Worm (Caenorhabditis elegans) whole organism, L1 larva: ENCODE measurements around the gene T23B7.2.
A peak's percentile ranks its signal among the peaks of the same experiment; 100 is the strongest.

ENCODE experiments used
- C04F5.9 ChIP-seq: sonication (generic microtip); optimal IDR thresholded peaks from 2 replicates; lab custom pipeline; 2016; ENCODE audit warnings: missing genetic modification characterization, missing compliant biosample characterization
- C16A3.4 ChIP-seq: fragments of 150-350 bp; optimal IDR thresholded peaks from 2 replicates; lab custom pipeline; 2014; ENCODE audit warnings: missing biosample characterization, missing genetic modification characterization
- F16B12.6 ChIP-seq: fragments of 150-350 bp; optimal IDR thresholded peaks from 2 replicates; lab custom pipeline; 2014; ENCODE audit warnings: missing biosample characterization, missing genetic modification characterization
- aly-2 ChIP-seq: fragments of 150-350 bp; optimal IDR thresholded peaks from 2 replicates; lab custom pipeline; 2014; ENCODE audit warnings: missing biosample characterization, missing genetic modification characterization
- ceh-63 ChIP-seq: fragments of 200-800 bp; sonication (Bioruptor generic); optimal IDR thresholded peaks from 2 replicates; lab custom pipeline; 2018; ENCODE audit warnings: mild to moderate bottlenecking, missing genetic modification characterization, missing compliant biosample characterization
- ceh-8 ChIP-seq: fragments of 200-800 bp; sonication (Bioruptor generic); optimal IDR thresholded peaks from 2 replicates; lab custom pipeline; 2018; ENCODE audit warnings: mild to moderate bottlenecking, missing genetic modification characterization, moderate library complexity, missing compliant biosample characterization
- ceh-82 ChIP-seq, 3 experiments: fragments of 150-350 bp in 1 of 3; sonication (generic microtip) in 2 of 3; optimal IDR thresholded peaks; 2 replicates each; lab custom pipeline; 2014 to 2017; ENCODE audit warnings: missing biosample characterization in 3 of 3, missing genetic modification characterization in 3 of 3
- ceh-88 ChIP-seq: fragments of 200-800 bp; sonication (Bioruptor generic); IDR thresholded peaks from 2 replicates; pipeline ENCODE4 v1.3.6; 2022; ENCODE audit warnings: missing genetic modification characterization, missing compliant biosample characterization
- ceh-90 ChIP-seq: sonication (generic microtip); optimal IDR thresholded peaks from 2 replicates; lab custom pipeline; 2016; ENCODE audit warnings: missing genetic modification characterization, missing compliant biosample characterization
- ces-1 ChIP-seq: fragments of 150-350 bp; optimal IDR thresholded peaks from 2 replicates; lab custom pipeline; 2014; ENCODE audit warnings: missing biosample characterization, missing genetic modification reagents, missing genetic modification characterization
- dsc-1 ChIP-seq: sonication (generic microtip); optimal IDR thresholded peaks from 2 replicates; lab custom pipeline; 2016; ENCODE audit warnings: mild to moderate bottlenecking, missing genetic modification characterization, missing compliant biosample characterization
- efl-3 ChIP-seq: fragments of 200-800 bp; sonication (Bioruptor generic); optimal IDR thresholded peaks from 2 replicates; lab custom pipeline; 2018; ENCODE audit warnings: mild to moderate bottlenecking, missing genetic modification characterization, missing compliant biosample characterization
- egl-27 ChIP-seq, 2 experiments: fragments of 150-350 bp in 1 of 2; sonication (generic microtip); optimal IDR thresholded peaks; 3 replicates each; lab custom pipeline; 2017 to 2018; ENCODE audit warnings: missing biosample characterization in 2 of 2, missing genetic modification characterization in 2 of 2, missing genetic modification reagents in 2 of 2
- elt-2 ChIP-seq: sonication (generic microtip); optimal IDR thresholded peaks from 2 replicates; lab custom pipeline; 2016; ENCODE audit warnings: missing genetic modification characterization, mild to moderate bottlenecking, inconsistent platforms, missing compliant biosample characterization, missing genetic modification reagents
- elt-3 ChIP-seq, 6 experiments: fragments of 150-350 bp in 1 of 6; sonication (generic microtip); optimal IDR thresholded peaks; 2 replicates each; lab custom pipeline; 2017 to 2018; ENCODE audit warnings: missing biosample characterization in 6 of 6, missing genetic modification characterization in 6 of 6, inconsistent platforms in 1 of 6
- fkh-10 ChIP-seq: sonication (generic microtip); optimal IDR thresholded peaks from 2 replicates; lab custom pipeline; 2017; ENCODE audit warnings: missing biosample characterization, missing genetic modification reagents, missing genetic modification characterization
- fkh-4 ChIP-seq: sonication (generic microtip); optimal IDR thresholded peaks from 2 replicates; lab custom pipeline; 2016; ENCODE audit warnings: missing compliant biosample characterization, missing genetic modification characterization, borderline replicate concordance
- fkh-8 ChIP-seq: sonication (generic microtip); optimal IDR thresholded peaks from 2 replicates; lab custom pipeline; 2016; ENCODE audit warnings: mild to moderate bottlenecking, missing genetic modification characterization, missing compliant biosample characterization
- hlh-4 ChIP-seq: sonication (generic microtip); optimal IDR thresholded peaks from 2 replicates; lab custom pipeline; 2016; ENCODE audit warnings: mild to moderate bottlenecking, missing genetic modification characterization, missing compliant biosample characterization
- isw-1 ChIP-seq: fragments of 200-800 bp; sonication (Bioruptor generic); IDR thresholded peaks from 2 replicates; pipeline ENCODE4 v1.3.6; 2022; ENCODE audit warnings: missing genetic modification characterization, missing compliant biosample characterization
- jun-1 ChIP-seq: fragments of 150-350 bp; optimal IDR thresholded peaks from 2 replicates; lab custom pipeline; 2014; ENCODE audit warnings: missing biosample characterization, missing genetic modification reagents, missing genetic modification characterization
- lin-15B ChIP-seq: fragments of 150-350 bp; sonication (generic microtip); optimal IDR thresholded peaks from 3 replicates; lab custom pipeline; 2014; ENCODE audit warnings: missing biosample characterization, missing genetic modification characterization
- lin-39 ChIP-seq: fragments of 150-350 bp; optimal IDR thresholded peaks from 2 replicates; lab custom pipeline; 2014; ENCODE audit warnings: missing biosample characterization, missing genetic modification reagents, missing genetic modification characterization
- mdl-1 ChIP-seq, 2 experiments: fragments of 150-350 bp; optimal IDR thresholded peaks; 2 replicates each; lab custom pipeline; 2014 to 2017; ENCODE audit warnings: missing biosample characterization in 2 of 2, missing genetic modification characterization in 2 of 2, inconsistent platforms in 1 of 2
- mef-2 ChIP-seq: fragments of 150-350 bp; optimal IDR thresholded peaks from 2 replicates; lab custom pipeline; 2014; ENCODE audit warnings: missing biosample characterization, missing genetic modification characterization
- nhr-11 ChIP-seq: fragments of 150-350 bp; optimal IDR thresholded peaks from 2 replicates; lab custom pipeline; 2014; ENCODE audit warnings: missing biosample characterization, missing genetic modification characterization
- nhr-12 ChIP-seq: sonication (generic microtip); optimal IDR thresholded peaks from 2 replicates; lab custom pipeline; 2017; ENCODE audit warnings: missing biosample characterization, missing genetic modification characterization
- nhr-237 ChIP-seq: fragments of 150-350 bp; optimal IDR thresholded peaks from 2 replicates; lab custom pipeline; 2014; ENCODE audit warnings: missing biosample characterization, missing genetic modification characterization
- nhr-71 ChIP-seq: sonication (generic microtip); optimal IDR thresholded peaks from 2 replicates; lab custom pipeline; 2016; ENCODE audit warnings: mild to moderate bottlenecking, missing genetic modification characterization, moderate library complexity, missing compliant biosample characterization
- nhr-76 ChIP-seq: sonication (generic microtip); optimal IDR thresholded peaks from 2 replicates; lab custom pipeline; 2017; ENCODE audit warnings: missing biosample characterization, missing genetic modification characterization
- nhr-77 ChIP-seq: fragments of 150-350 bp; optimal IDR thresholded peaks from 2 replicates; lab custom pipeline; 2014; ENCODE audit warnings: missing biosample characterization, missing genetic modification characterization
- nhr-90 ChIP-seq: sonication (generic microtip); optimal IDR thresholded peaks from 2 replicates; lab custom pipeline; 2016; ENCODE audit warnings: mild to moderate bottlenecking, missing genetic modification characterization, missing compliant biosample characterization; ENCODE audit not compliant: poor library complexity
- pag-3 ChIP-seq: sonication (generic microtip); optimal IDR thresholded peaks from 2 replicates; lab custom pipeline; 2017; ENCODE audit warnings: missing genetic modification characterization, mild to moderate bottlenecking, missing compliant biosample characterization, antibody characterized with exemption, borderline replicate concordance; ENCODE audit not compliant: insufficient read depth
- pqm-1 ChIP-seq: sonication (generic microtip); optimal IDR thresholded peaks from 3 replicates; lab custom pipeline; 2017; ENCODE audit warnings: missing biosample characterization, missing genetic modification characterization
- rnt-1 ChIP-seq: sonication (generic microtip); optimal IDR thresholded peaks from 2 replicates; lab custom pipeline; 2016; ENCODE audit warnings: mild to moderate bottlenecking, missing genetic modification characterization, moderate library complexity, missing compliant biosample characterization
- snu-23 ChIP-seq: sonication (generic microtip); optimal IDR thresholded peaks from 2 replicates; lab custom pipeline; 2016; ENCODE audit warnings: missing genetic modification characterization, missing compliant biosample characterization
- sptf-1 ChIP-seq: fragments of 150-350 bp; optimal IDR thresholded peaks from 2 replicates; lab custom pipeline; 2014; ENCODE audit warnings: missing biosample characterization, missing genetic modification characterization
- sup-37 ChIP-seq: fragments of 200-800 bp; sonication (Bioruptor generic); optimal IDR thresholded peaks from 2 replicates; lab custom pipeline; 2018; ENCODE audit warnings: mild to moderate bottlenecking, missing genetic modification characterization, missing compliant biosample characterization
- swsn-7 ChIP-seq: sonication (generic microtip); optimal IDR thresholded peaks from 2 replicates; lab custom pipeline; 2016; ENCODE audit warnings: missing genetic modification characterization, missing compliant biosample characterization
- unc-130 ChIP-seq: fragments of 150-350 bp; optimal IDR thresholded peaks from 2 replicates; lab custom pipeline; 2017; ENCODE audit warnings: missing biosample characterization, missing genetic modification characterization, inconsistent platforms
- unc-86 ChIP-seq: sonication (generic microtip); optimal IDR thresholded peaks from 2 replicates; lab custom pipeline; 2016; ENCODE audit warnings: missing genetic modification characterization, missing compliant biosample characterization
- unc-98 ChIP-seq: fragments of 200-800 bp; sonication (Bioruptor generic); IDR thresholded peaks from 2 replicates; pipeline ENCODE4 v1.3.6; 2022; ENCODE audit warnings: missing genetic modification characterization, missing compliant biosample characterization
- vab-15 ChIP-seq: sonication (generic microtip); optimal IDR thresholded peaks from 2 replicates; lab custom pipeline; 2017; ENCODE audit warnings: missing genotype, mild to moderate bottlenecking, missing genetic modification characterization, missing compliant biosample characterization
- zag-1 ChIP-seq: fragments of 150-350 bp; optimal IDR thresholded peaks from 2 replicates; lab custom pipeline; 2014; ENCODE audit warnings: missing biosample characterization, missing genetic modification characterization
- ztf-11 ChIP-seq, 2 experiments: sonication (generic microtip); optimal IDR thresholded peaks; 2 replicates each; lab custom pipeline; 2016 to 2017; ENCODE audit warnings: missing genetic modification characterization in 2 of 2, missing biosample characterization in 1 of 2, missing compliant biosample characterization in 1 of 2
- ztf-4 ChIP-seq: fragments of 150-350 bp; optimal IDR thresholded peaks from 2 replicates; lab custom pipeline; 2014; ENCODE audit warnings: missing biosample characterization, missing genetic modification characterization

The T23B7.2 gene

ce11 chrII:4851594-4852106 is 9.6 kb upstream of the T23B7.2 start, which contains the start of gene dnj-9 (continued):
- TF ChIP-seq dsc-1 (tag; lab: Kevin White, UChicago) (peak; percentile 97), nhr-12 (tag; lab: Kevin White, UChicago) (peak; percentile 24), zag-1 (tag; lab: Kevin White, UChicago) (no peak), unc-86 (tag; lab: Kevin White, UChicago) (peak; percentile 94), rnt-1 (tag; lab: Kevin White, UChicago) (peak; percentile 98), aly-2 (tag; lab: Kevin White, UChicago) (peak; percentile 88), ces-1 (no peak), ceh-63 (GFP tag; lab: Kevin White, UChicago) (no peak), vab-15 (peak; percentile 45), pqm-1 (tag; lab: Kevin White, UChicago) (no peak), nhr-90 (tag; lab: Kevin White, UChicago) (peak; percentile 97), nhr-77 (peak; percentile 88), snu-23 (GFP tag; lab: Kevin White, UChicago) (peak; percentile 97), swsn-7 (tag; lab: Kevin White, UChicago) (peak; percentile 97), egl-27 (tag; optimal IDR thresholded peaks at IDR 0.05; lab: Kevin White, UChicago) (no peak), nhr-11 (peak; percentile 88), elt-3 (tag; optimal IDR thresholded peaks at IDR 0.05; lab: Kevin White, UChicago) (peak in 3 of 6 experiments; percentile 50 to 90 (median 90)), ceh-88 (GFP tag; lab: Robert Waterston, UW) (peak; percentile 83), unc-130 (tag; lab: Kevin White, UChicago) (peak; percentile 97), unc-98 (peak; percentile 70), C16A3.4 (tag; lab: Kevin White, UChicago) (peak; percentile 97), ztf-11 (tag; optimal IDR thresholded peaks at IDR 0.05; lab: Kevin White, UChicago) (peak in 1 of 2 experiments; percentile 90), ceh-82 (tag; optimal IDR thresholded peaks at IDR 0.05; lab: Kevin White, UChicago) (peak; percentile 95 to 96 (median 96)), sup-37 (GFP tag; lab: Kevin White, UChicago) (peak; percentile 86), sptf-1 (no peak), fkh-4 (tag; lab: Kevin White, UChicago) (peak; percentile 80), mdl-1 (tag; optimal IDR thresholded peaks at IDR 0.05; lab: Kevin White, UChicago) (peak in 1 of 2 experiments; percentile 78), elt-2 (tag; lab: Kevin White, UChicago) (peak; percentile 98), lin-15B (tag; lab: Kevin White, UChicago) (peak; percentile 91), hlh-4 (tag; lab: Kevin White, UChicago) (peak; percentile 8), F16B12.6 (peak; percentile 72), nhr-237 (tag; lab: Kevin White, UChicago) (peak; percentile 65), ceh-8 (GFP tag; lab: Kevin White, UChicago) (peak; percentile 93), pag-3 (tag; lab: Kevin White, UChicago) (peak; percentile 32), jun-1 (tag; lab: Kevin White, UChicago) (peak; percentile 92), C04F5.9 (tag; lab: Kevin White, UChicago) (peak; percentile 93)

- TF ChIP-seq lin-39: no peak
- peak; percentile 25 for TF ChIP-seq fkh-8 (tag; lab: Kevin White, UChicago)
- TF ChIP-seq fkh-10 (GFP tag; lab: Kevin White, UChicago): no peak
- TF ChIP-seq nhr-71 (tag; lab: Kevin White, UChicago): peak; percentile 29
- TF ChIP-seq mef-2 (tag; lab: Kevin White, UChicago): no peak
- TF ChIP-seq nhr-76: no peak
- no peak for TF ChIP-seq ceh-90 (tag; lab: Kevin White, UChicago)
- TF ChIP-seq ceh-63 (GFP tag; lab: Kevin White, UChicago): no peak
- no peak for TF ChIP-seq unc-130 (tag; lab: Kevin White, UChicago)
- TF ChIP-seq F16B12.6: no peak
- no peak for TF ChIP-seq ztf-4 (tag; lab: Kevin White, UChicago)
- TF ChIP-seq unc-98: no peak
- TF ChIP-seq efl-3 (GFP tag; lab: Kevin White, UChicago): no peak
- no peak for TF ChIP-seq nhr-77
- TF ChIP-seq snu-23 (GFP tag; lab: Kevin White, UChicago): no peak
- TF ChIP-seq ceh-82 (tag; optimal IDR thresholded peaks at IDR 0.05; lab: Kevin White, UChicago): no peak
- TF ChIP-seq isw-1: no peak
- TF ChIP-seq hlh-4 (tag; lab: Kevin White, UChicago): no peak
Observed at ce11 chrII:4849885-4850284, 7.8 kb upstream of the T23B7.2 start, which contains the start of gene T23B7.3. T23B7.3 (plus strand) TSS chrII:4850185.
